Fruit fly (Drosophila melanogaster): Measurements from ENCODE around the gene daed.

The daed gene

dm6 chr2L:2180120-2180539, 36.0 kb downstream of the daed start (continued):
- TF ChIP-seq C15 (GFP tag; IDR thresholded peaks at IDR 0.05) (0 out of 3 replicates have a peak, but pooled peaks have one; percentile 59), pan (optimal IDR thresholded peaks at IDR 0.05) (no peak), pan (GFP tag; optimal IDR thresholded peaks at IDR 0.05 in 1 of 2, IDR thresholded peaks at IDR 0.05 in 1 of 2) (peak in 1 of 2 experiments; percentile 91), CHES-1-like (GFP tag; optimal IDR thresholded peaks at IDR 0.05) (peak; percentile 54), CG1832 (GFP tag; optimal IDR thresholded peaks at IDR 0.05) (no peak), CG15514 (GFP tag; optimal IDR thresholded peaks at IDR 0.05) (peak; percentile 74), CG8765 (GFP tag; IDR thresholded peaks at IDR 0.05) (peak; percentile 77), hth (optimal IDR thresholded peaks at IDR 0.05) (no peak), Meics (GFP tag; optimal IDR thresholded peaks at IDR 0.05) (peak; percentile 79), hkb (optimal IDR thresholded peaks at IDR 0.05) (no peak), hkb (GFP tag; IDR thresholded peaks at IDR 0.05) (peak; percentile 95), Bdp1 (GFP tag; optimal IDR thresholded peaks at IDR 0.05) (peak; percentile 61), CG9817 (tag; optimal IDR thresholded peaks at IDR 0.05) (peak; percentile 81), CG17802 (tag; optimal IDR thresholded peaks at IDR 0.05) (peak; percentile 75), Bgb (GFP tag; IDR thresholded peaks at IDR 0.05; ENCODE audit: partially characterized antibody) (no peak), CG3163 (GFP tag; optimal IDR thresholded peaks at IDR 0.05) (peak; percentile 9), bcd (GFP tag; optimal IDR thresholded peaks at IDR 0.05) (peak; percentile 90), CG2199 (GFP tag; IDR thresholded peaks at IDR 0.05) (peak; percentile 80; the same call in 2 of the 3 replicates), dm (GFP tag; optimal IDR thresholded peaks at IDR 0.05) (peak; percentile 58), Sin3A (optimal IDR thresholded peaks at IDR 0.05) (no peak), CG6654 (GFP tag; optimal IDR thresholded peaks at IDR 0.05) (peak; percentile 82), bigmax (GFP tag; optimal IDR thresholded peaks at IDR 0.05) (no peak), CG34376 (GFP tag; optimal IDR thresholded peaks at IDR 0.05) (no peak), al (GFP tag; IDR thresholded peaks at IDR 0.05) (peak; percentile 75), unpg (GFP tag; optimal IDR thresholded peaks at IDR 0.05) (peak; percentile 95), Ada2b (GFP tag; IDR thresholded peaks at IDR 0.05) (peak; percentile 91), aop (GFP tag; IDR thresholded peaks at IDR 0.05) (peak; percentile 93), CG1792 (GFP tag; optimal IDR thresholded peaks at IDR 0.05) (peak; percentile 54), croc (GFP tag; conservative IDR thresholded peaks at IDR 0.05) (peak; percentile 88), lab (GFP tag; optimal IDR thresholded peaks at IDR 0.05) (peak; percentile 92), crol (GFP tag; IDR thresholded peaks at IDR 0.05) (peak; percentile 68), HmgZ (tag; optimal IDR thresholded peaks at IDR 0.05) (peak; percentile 84), lilli (GFP tag; optimal IDR thresholded peaks at IDR 0.05) (peak; percentile 77), GATAe (GFP tag; conservative IDR thresholded peaks at IDR 0.05) (peak; percentile 62), CG10979 (tag; optimal IDR thresholded peaks at IDR 0.05) (peak; percentile 96), MBD-R2 (GFP tag; IDR thresholded peaks at IDR 0.05) (peak; percentile 59; the same call in 1 of the 2 replicates), CG9932 (GFP tag; IDR thresholded peaks at IDR 0.05) (peak; percentile 73), CG13775 (GFP tag; optimal IDR thresholded peaks at IDR 0.05) (peak; percentile 77), CG11456 (GFP tag; IDR thresholded peaks at IDR 0.05) (peak; percentile 86), ssp (GFP tag; IDR thresholded peaks at IDR 0.05) (peak; percentile 76), Oaz (GFP tag; IDR thresholded peaks at IDR 0.05) (peak; percentile 68), E2f1 (GFP tag; IDR thresholded peaks at IDR 0.05) (peak; percentile 82), CG31441 (GFP tag; IDR thresholded peaks at IDR 0.05) (peak; percentile 91), unc-4 (GFP tag; IDR thresholded peaks at IDR 0.05; ENCODE audit: partially characterized antibody) (no peak), CG6689 (GFP tag; IDR thresholded peaks at IDR 0.05) (peak; percentile 94), Trl (optimal IDR thresholded peaks at IDR 0.05) (no peak), Trl (GFP tag; optimal IDR thresholded peaks at IDR 0.05) (peak; percentile 75), lola (GFP tag; optimal IDR thresholded peaks at IDR 0.05) (peak in 1 of 3 experiments; percentile 93), Nf-YC (tag; optimal IDR thresholded peaks at IDR 0.05) (peak; percentile 64), CG1602 (GFP tag; optimal IDR thresholded peaks at IDR 0.05) (peak; percentile 85), CG11560 (tag; IDR thresholded peaks at IDR 0.05) (peak; percentile 59; the same call in 2 of the 3 replicates), sna (GFP tag; IDR thresholded peaks at IDR 0.05; ENCODE audit: partially characterized antibody) (no peak), gt (GFP tag; IDR thresholded peaks at IDR 0.05) (peak; percentile 67)
